Worm (Caenorhabditis elegans): ENCODE measurements around the gene malt-1.

DNA sequence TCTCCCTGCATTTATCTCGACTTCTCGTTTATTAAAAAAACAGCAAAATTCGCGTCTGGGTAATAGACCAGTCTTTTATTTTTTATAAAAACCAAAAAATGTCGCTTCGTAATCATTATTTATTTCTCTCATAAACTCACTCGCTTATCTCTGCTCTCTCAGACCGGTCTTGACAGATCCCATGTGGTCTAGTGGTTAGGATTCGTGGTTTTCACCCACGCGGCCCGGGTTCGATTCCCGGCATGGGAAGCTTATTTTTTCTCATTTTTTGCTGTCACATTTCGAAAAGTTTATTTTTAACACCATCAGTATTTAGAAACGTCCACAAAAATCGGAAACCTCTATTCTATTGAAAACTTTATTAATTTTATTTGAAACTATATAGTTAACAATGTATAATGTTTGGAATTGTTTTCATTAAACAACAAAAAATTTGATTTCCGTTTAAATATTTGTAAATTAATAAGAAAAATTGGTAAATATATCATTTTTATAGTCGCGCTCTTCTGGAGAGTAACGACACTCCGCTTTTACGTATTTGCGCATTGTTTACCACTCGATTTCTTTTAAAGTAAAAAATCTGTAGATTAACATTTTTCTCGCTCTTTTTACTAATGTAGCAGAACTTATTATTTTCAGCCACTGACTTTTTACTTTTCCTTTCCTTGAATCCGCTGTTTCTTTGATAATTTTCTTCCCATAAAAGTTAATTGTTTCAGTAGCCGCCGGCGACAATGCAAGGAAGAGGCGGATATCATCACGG, 52.9 kb downstream of the malt-1 start, which contains the start of gene hrpl-1:
- TF ChIP-seq flt-1 (GFP tag; IDR thresholded peaks at IDR 0.05) = peak; percentile 74
- TF ChIP-seq aly-1 (tag; optimal IDR thresholded peaks at IDR 0.05) = peak; percentile 25
- TF ChIP-seq ama-1 (optimal IDR thresholded peaks at IDR 0.05) = no peak
- no peak; the same call in 1 of the 2 replicates for TF ChIP-seq pes-1 (GFP tag; IDR thresholded peaks at IDR 0.05)
- peak; percentile 27 for TF ChIP-seq ceh-13 (GFP tag; optimal IDR thresholded peaks at IDR 0.05)
- TF ChIP-seq F13C5.2 (tag; optimal IDR thresholded peaks at IDR 0.05) = no peak
- TF ChIP-seq B0310.2 (tag; optimal IDR thresholded peaks at IDR 0.05) = no peak

All from whole organism, early embryonic.